Worm (Caenorhabditis elegans) whole organism, early embryonic: ENCODE results near the gene sre-47.

Experiments used
- F13C5.2 ChIP-seq: sonication (generic microtip); optimal IDR thresholded peaks from 2 replicates; lab custom pipeline; 2017; ENCODE audit warnings: mild to moderate bottlenecking, missing genetic modification characterization, inconsistent platforms, missing compliant biosample characterization
- aly-1 ChIP-seq: sonication (generic microtip); optimal IDR thresholded peaks from 2 replicates; lab custom pipeline; 2016; ENCODE audit warnings: missing genetic modification characterization, missing compliant biosample characterization
- ama-1 ChIP-seq: fragments of 150-350 bp; optimal IDR thresholded peaks from 2 replicates; lab custom pipeline; 2014
- ets-7 ChIP-seq: sonication (generic microtip); optimal IDR thresholded peaks from 2 replicates; lab custom pipeline; 2016; ENCODE audit warnings: missing genotype, missing genetic modification characterization, missing compliant biosample characterization
- flt-1 ChIP-seq: fragments of 200-800 bp; sonication (Bioruptor generic); IDR thresholded peaks from 2 replicates; pipeline ENCODE4 v1.3.6; 2022; ENCODE audit warnings: missing genetic modification characterization, missing compliant biosample characterization
- hnd-1 ChIP-seq: sonication (generic microtip); optimal IDR thresholded peaks from 2 replicates; lab custom pipeline; 2016; ENCODE audit warnings: missing genetic modification characterization, missing compliant biosample characterization
- scrt-1 ChIP-seq: fragments of 200-800 bp; sonication (Bioruptor generic); IDR thresholded peaks from 2 replicates; pipeline ENCODE4 v1.3.6; 2022; ENCODE audit warnings: missing genetic modification characterization, missing compliant biosample characterization
- sea-1 ChIP-seq: fragments of 200-800 bp; sonication (Bioruptor generic); conservative IDR thresholded peaks from 2 replicates; pipeline ENCODE4 v1.3.6; 2022; ENCODE audit warnings: missing genetic modification characterization, missing compliant biosample characterization
- tbx-11 ChIP-seq: fragments of 200-800 bp; sonication (Bioruptor generic); IDR thresholded peaks from 2 replicates; pipeline ENCODE4 v1.3.6; 2022; ENCODE audit warnings: missing genetic modification characterization, missing compliant biosample characterization
- tbx-37 ChIP-seq: fragments of 200-800 bp; sonication (Bioruptor generic); conservative IDR thresholded peaks from 2 replicates; pipeline ENCODE4 v1.3.6; 2022; ENCODE audit warnings: missing genetic modification reagents, missing genetic modification characterization, missing compliant biosample characterization
- tra-4 ChIP-seq: sonication (generic microtip); optimal IDR thresholded peaks from 2 replicates; lab custom pipeline; 2017; ENCODE audit warnings: missing genetic modification characterization, missing compliant biosample characterization

- TF ChIP-seq ama-1 (lab: Kevin White, UChicago) (no peak), tbx-11 (GFP tag; lab: Robert Waterston, UW) (no peak), tbx-37 (no peak), scrt-1 (no peak), ets-7 (tag; lab: Kevin White, UChicago) (no peak), F13C5.2 (tag; lab: Kevin White, UChicago) (no peak), sea-1 (GFP tag; lab: Robert Waterston, UW) (no peak), tra-4 (no peak), flt-1 (no peak), aly-1 (tag; lab: Kevin White, UChicago) (no peak), hnd-1 (tag; lab: Kevin White, UChicago) (no peak)
Observed at ce11 chrII:14010656-14011376, 26.4 kb upstream of the sre-47 start, which contains the start of gene F01D5.8.
